Fruit fly (Drosophila melanogaster): Measurements from ENCODE around the gene strat.

Gene strat

DNA sequence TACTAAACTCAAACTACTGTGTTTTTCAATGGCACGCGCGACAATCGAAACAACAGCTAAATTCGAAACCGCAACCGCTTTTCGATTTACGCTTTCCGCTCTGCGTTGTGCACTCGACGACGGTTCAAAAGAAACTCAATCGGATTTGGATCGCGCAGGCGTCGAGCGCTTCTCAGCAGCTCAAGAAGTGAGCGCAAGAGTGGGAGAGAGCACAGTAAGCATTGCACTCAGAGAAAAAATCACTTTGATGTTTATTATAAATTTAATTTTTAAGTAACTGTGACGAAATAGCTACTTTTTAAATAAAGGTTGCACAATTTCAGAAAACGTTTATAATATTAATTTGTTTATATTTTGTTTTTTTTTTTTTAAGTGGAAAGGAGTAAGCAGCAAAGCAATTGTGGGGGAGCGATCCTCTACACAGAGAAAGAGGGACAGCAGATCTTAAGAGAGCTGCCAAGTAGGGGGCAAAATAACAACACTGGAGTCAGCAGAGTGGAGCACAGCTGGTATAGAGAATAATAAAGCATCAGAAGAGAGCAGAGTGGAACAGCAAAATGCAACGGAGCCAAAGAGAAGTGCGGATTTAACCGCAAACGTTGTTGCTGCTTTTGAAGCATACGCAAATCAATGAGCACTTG is 42.4 kb upstream of the strat start (continued):
- TF ChIP-seq CG5180 (GFP tag; optimal IDR thresholded peaks at IDR 0.05): peak; percentile 91
- TF ChIP-seq slou (GFP tag; optimal IDR thresholded peaks at IDR 0.05): peak; percentile 94
- peak; percentile 95 for TF ChIP-seq HmgZ (tag; optimal IDR thresholded peaks at IDR 0.05)
- TF ChIP-seq Dp (GFP tag; optimal IDR thresholded peaks at IDR 0.05): no peak
- TF ChIP-seq tgo (GFP tag; IDR thresholded peaks at IDR 0.05): peak; percentile 99
- TF ChIP-seq CG7928 (GFP tag; optimal IDR thresholded peaks at IDR 0.05): peak; percentile 69
- TF ChIP-seq Jarid2 (GFP tag; optimal IDR thresholded peaks at IDR 0.05): peak; percentile 88
- peak; percentile 100 for TF ChIP-seq vvl (GFP tag; IDR thresholded peaks at IDR 0.05)
- peak; percentile 98 for TF ChIP-seq Blimp-1 (GFP tag; optimal IDR thresholded peaks at IDR 0.05)
- TF ChIP-seq CG1602 (GFP tag; optimal IDR thresholded peaks at IDR 0.05): peak; percentile 99
- peak; percentile 90 for TF ChIP-seq CG15514 (GFP tag; optimal IDR thresholded peaks at IDR 0.05)
- TF ChIP-seq CG15073 (GFP tag; optimal IDR thresholded peaks at IDR 0.05): peak; percentile 89
- peak; percentile 98 for TF ChIP-seq CG14014 (GFP tag; IDR thresholded peaks at IDR 0.05)
- peak; percentile 98; the same call in 1 of the 2 replicates for TF ChIP-seq CG14667 (GFP tag; IDR thresholded peaks at IDR 0.05)
- peak; percentile 100 for TF ChIP-seq CG17328 (GFP tag; IDR thresholded peaks at IDR 0.05)
- TF ChIP-seq sim (GFP tag; IDR thresholded peaks at IDR 0.05): peak; percentile 99
- peak; percentile 99 for TF ChIP-seq CG4424 (GFP tag; optimal IDR thresholded peaks at IDR 0.05)
- TF ChIP-seq cato (GFP tag; optimal IDR thresholded peaks at IDR 0.05; ENCODE audit: borderline replicate concordance): peak; percentile 98
- peak; percentile 98 for TF ChIP-seq sisA (GFP tag; IDR thresholded peaks at IDR 0.05)
- peak; percentile 75 for TF ChIP-seq CG7786 (GFP tag; optimal IDR thresholded peaks at IDR 0.05)
- peak; percentile 98 for TF ChIP-seq CG7556 (GFP tag; optimal IDR thresholded peaks at IDR 0.05)
- peak; percentile 95 for TF ChIP-seq CG3838 (GFP tag; optimal IDR thresholded peaks at IDR 0.05)
- TF ChIP-seq CG9609 (GFP tag; optimal IDR thresholded peaks at IDR 0.05): peak; percentile 72
- peak; percentile 73 for TF ChIP-seq ftz-f1 (GFP tag; optimal IDR thresholded peaks at IDR 0.05)
- peak; percentile 93 for TF ChIP-seq grau (tag; optimal IDR thresholded peaks at IDR 0.05)
- peak; percentile 78 for TF ChIP-seq Deaf1 (tag; optimal IDR thresholded peaks at IDR 0.05)
- TF ChIP-seq lov (optimal IDR thresholded peaks at IDR 0.05): no peak
- peak; percentile 99 for TF ChIP-seq lov (GFP tag; IDR thresholded peaks at IDR 0.05)
- peak; percentile 78 for TF ChIP-seq GATAe (GFP tag; conservative IDR thresholded peaks at IDR 0.05)
- peak; percentile 98 for TF ChIP-seq CG2678 (tag; optimal IDR thresholded peaks at IDR 0.05)
- peak; percentile 93 for TF ChIP-seq CG30431 (GFP tag; optimal IDR thresholded peaks at IDR 0.05)
- peak; percentile 82 for TF ChIP-seq CHES-1-like (GFP tag; optimal IDR thresholded peaks at IDR 0.05)
- peak; percentile 96 for TF ChIP-seq Hmr (GFP tag; optimal IDR thresholded peaks at IDR 0.05)
- TF ChIP-seq lmd (GFP tag; IDR thresholded peaks at IDR 0.05): peak; percentile 98
- peak; percentile 98 for TF ChIP-seq nmo (GFP tag; optimal IDR thresholded peaks at IDR 0.05)
- peak; percentile 99 for TF ChIP-seq oc (tag; optimal IDR thresholded peaks at IDR 0.05)
- TF ChIP-seq fd3F (GFP tag; optimal IDR thresholded peaks at IDR 0.05): peak; percentile 92
- TF ChIP-seq inv (GFP tag; IDR thresholded peaks at IDR 0.05; ENCODE audit: partially characterized antibody): no peak
- peak; percentile 98 for TF ChIP-seq H15 (GFP tag; IDR thresholded peaks at IDR 0.05)
- peak; percentile 96 for TF ChIP-seq Fer3 (tag; optimal IDR thresholded peaks at IDR 0.05)
- no peak for TF ChIP-seq Sin3A (optimal IDR thresholded peaks at IDR 0.05)
- peak; percentile 89 for TF ChIP-seq CG10274 (GFP tag; optimal IDR thresholded peaks at IDR 0.05)
- TF ChIP-seq zen (tag; optimal IDR thresholded peaks at IDR 0.05): peak; percentile 98
- peak; percentile 43 for TF ChIP-seq pfk (GFP tag; optimal IDR thresholded peaks at IDR 0.05)
- TF ChIP-seq repo (GFP tag; optimal IDR thresholded peaks at IDR 0.05): peak; percentile 83
- TF ChIP-seq shn (GFP tag; optimal IDR thresholded peaks at IDR 0.05): peak; percentile 65
- peak; percentile 95 for TF ChIP-seq Vsx1 (GFP tag; optimal IDR thresholded peaks at IDR 0.05)
- no peak; the same call in 1 of the 2 replicates for TF ChIP-seq Gsc (GFP tag; IDR thresholded peaks at IDR 0.05)
- peak; percentile 97 for TF ChIP-seq CG10209 (GFP tag; optimal IDR thresholded peaks at IDR 0.05)
- peak; percentile 97 for TF ChIP-seq CG12299 (tag; optimal IDR thresholded peaks at IDR 0.05)

Measured in whole organism, embryonic.